Worm (Caenorhabditis elegans): ENCODE measurements around the gene F09E5.11.

F09E5.11 gene

DNA sequence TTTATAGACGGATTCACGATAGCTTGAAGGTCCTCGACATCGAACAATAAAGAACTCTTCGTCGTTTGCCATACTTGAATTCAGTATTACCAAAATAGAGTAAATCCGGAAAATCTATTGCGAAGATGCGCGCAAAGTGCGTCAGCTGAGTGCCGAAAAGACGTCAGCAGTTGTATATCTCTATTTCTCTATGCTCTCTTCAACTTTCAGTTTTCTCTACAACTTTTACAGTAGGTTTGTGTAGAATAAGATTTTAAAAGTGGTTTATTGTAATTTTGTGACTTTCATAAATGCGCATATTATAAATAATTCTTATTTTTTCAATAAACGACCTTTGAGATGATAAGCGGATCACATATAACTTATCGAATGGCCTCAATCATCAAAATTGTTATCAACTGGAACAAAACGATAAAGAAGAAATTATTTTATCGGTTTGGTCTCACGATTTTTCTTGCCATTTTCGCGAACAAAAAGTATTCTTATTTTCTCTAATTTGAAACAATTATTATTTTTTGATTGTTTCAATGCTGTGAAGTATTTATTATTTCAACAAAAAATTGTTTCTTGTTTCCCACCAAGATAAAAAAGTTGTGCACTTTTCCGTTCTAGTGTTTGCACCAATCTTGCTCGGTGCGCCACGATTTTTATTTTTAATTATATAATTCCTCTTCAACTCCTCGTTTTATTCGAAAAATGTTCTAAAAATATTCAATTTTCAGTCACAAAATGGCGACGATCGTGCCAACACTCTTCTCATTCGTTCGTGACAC lies 15.5 kb upstream of the F09E5.11 start, which contains the start of the genes agt-2 and F09E5.3 (continued):
- TF ChIP-seq tbp1 (GFP tag; optimal IDR thresholded peaks at IDR 0.05) (peak; percentile 61), ZK185.1 (tag; optimal IDR thresholded peaks at IDR 0.05; ENCODE audit: poor library complexity, severe bottlenecking) (peak; percentile 84), die-1 (tag; optimal IDR thresholded peaks at IDR 0.05) (no peak), zim-3 (tag; optimal IDR thresholded peaks at IDR 0.05) (no peak), lsl-1 (GFP tag; optimal IDR thresholded peaks at IDR 0.05) (peak; percentile 71), Y53F4B.3 (GFP tag; IDR thresholded peaks at IDR 0.05) (no peak), dox-1 (GFP tag; IDR thresholded peaks at IDR 0.05) (peak; percentile 84), pbrm-1 (GFP tag; IDR thresholded peaks at IDR 0.05) (peak; percentile 86), nfya-1 (tag; optimal IDR thresholded peaks at IDR 0.05; ENCODE audit: borderline replicate concordance, insufficient read depth) (no peak), D2030.7 (GFP tag; IDR thresholded peaks at IDR 0.05) (0 out of 2 replicates have a peak, but pooled peaks have one; percentile 55), hmg-20 (GFP tag; IDR thresholded peaks at IDR 0.05) (peak; percentile 50; the same call in 1 of the 2 replicates), lin-26 (GFP tag; IDR thresholded peaks at IDR 0.05) (peak; percentile 55; the same call in 1 of the 2 replicates), somi-1 (GFP tag; optimal IDR thresholded peaks at IDR 0.05) (peak; percentile 19), akir-1 (GFP tag; optimal IDR thresholded peaks at IDR 0.05) (no peak), F22D6.2 (tag; optimal IDR thresholded peaks at IDR 0.05) (peak; percentile 5), hrde-1 (tag; optimal IDR thresholded peaks at IDR 0.05; ENCODE audit: borderline replicate concordance) (no peak), let-607 (tag; optimal IDR thresholded peaks at IDR 0.05) (peak; percentile 30 to 51), cebp-1 (GFP tag; IDR thresholded peaks at IDR 0.05) (no peak), cebp-1 (tag; optimal IDR thresholded peaks at IDR 0.05) (peak; percentile 84), pha-4 (tag; optimal IDR thresholded peaks at IDR 0.05) (peak; percentile 61), dpl-1 (GFP tag; optimal IDR thresholded peaks at IDR 0.05) (peak; percentile 45), attf-3 (GFP tag; conservative IDR thresholded peaks at IDR 0.05) (peak; percentile 59), F23B12.7 (tag; optimal IDR thresholded peaks at IDR 0.05; ENCODE audit: insufficient read depth) (peak; percentile 13), nhr-179 (tag; optimal IDR thresholded peaks at IDR 0.05) (no peak), rpc-1 (optimal IDR thresholded peaks at IDR 0.05) (no peak), rpc-1 (tag; optimal IDR thresholded peaks at IDR 0.05) (no peak), snpc-4 (GFP tag; optimal IDR thresholded peaks at IDR 0.05) (no peak), snpc-4 (tag; optimal IDR thresholded peaks at IDR 0.05) (peak; percentile 5 to 72 (median 52)), K12H6.12 (tag; optimal IDR thresholded peaks at IDR 0.05) (peak; percentile 75), attf-5 (GFP tag; optimal IDR thresholded peaks at IDR 0.05) (peak; percentile 92), B0336.3 (GFP tag; IDR thresholded peaks at IDR 0.05) (peak; percentile 52; the same call in 1 of the 2 replicates), lin-40 (tag; optimal IDR thresholded peaks at IDR 0.05) (peak; percentile 92), lin-54 (GFP tag; optimal IDR thresholded peaks at IDR 0.05) (peak; percentile 87), snpc-1.1 (tag; optimal IDR thresholded peaks at IDR 0.05; ENCODE audit: insufficient read depth) (peak; percentile 7), C06A6.2 (GFP tag; conservative IDR thresholded peaks at IDR 0.05) (peak; percentile 75; the same call in 1 of the 2 replicates), ccch-3 (GFP tag; optimal IDR thresholded peaks at IDR 0.05) (no peak), B0261.1 (tag; optimal IDR thresholded peaks at IDR 0.05) (no peak), K11D2.4 (GFP tag; IDR thresholded peaks at IDR 0.05) (peak; percentile 83), Y53G8AR.9 (GFP tag; conservative IDR thresholded peaks at IDR 0.05) (peak; percentile 86), lin-35 (GFP tag; optimal IDR thresholded peaks at IDR 0.05) (peak in 2 of 3 experiments; percentile 72 to 91), B0035.1 (tag; optimal IDR thresholded peaks at IDR 0.05) (no peak), hlh-12 (tag; optimal IDR thresholded peaks at IDR 0.05) (no peak), efl-1 (GFP tag; optimal IDR thresholded peaks at IDR 0.05) (peak; percentile 40), lir-1 (GFP tag; conservative IDR thresholded peaks at IDR 0.05) (peak; percentile 67), ceh-91 (GFP tag; IDR thresholded peaks at IDR 0.05) (peak; percentile 37; the same call in 1 of the 2 replicates), ceh-100 (GFP tag; IDR thresholded peaks at IDR 0.05) (peak; percentile 68)

Data from whole organism, young adult.